Fruit fly (Drosophila melanogaster): ENCODE results near the gene Dus4.

Gene Dus4

DNA sequence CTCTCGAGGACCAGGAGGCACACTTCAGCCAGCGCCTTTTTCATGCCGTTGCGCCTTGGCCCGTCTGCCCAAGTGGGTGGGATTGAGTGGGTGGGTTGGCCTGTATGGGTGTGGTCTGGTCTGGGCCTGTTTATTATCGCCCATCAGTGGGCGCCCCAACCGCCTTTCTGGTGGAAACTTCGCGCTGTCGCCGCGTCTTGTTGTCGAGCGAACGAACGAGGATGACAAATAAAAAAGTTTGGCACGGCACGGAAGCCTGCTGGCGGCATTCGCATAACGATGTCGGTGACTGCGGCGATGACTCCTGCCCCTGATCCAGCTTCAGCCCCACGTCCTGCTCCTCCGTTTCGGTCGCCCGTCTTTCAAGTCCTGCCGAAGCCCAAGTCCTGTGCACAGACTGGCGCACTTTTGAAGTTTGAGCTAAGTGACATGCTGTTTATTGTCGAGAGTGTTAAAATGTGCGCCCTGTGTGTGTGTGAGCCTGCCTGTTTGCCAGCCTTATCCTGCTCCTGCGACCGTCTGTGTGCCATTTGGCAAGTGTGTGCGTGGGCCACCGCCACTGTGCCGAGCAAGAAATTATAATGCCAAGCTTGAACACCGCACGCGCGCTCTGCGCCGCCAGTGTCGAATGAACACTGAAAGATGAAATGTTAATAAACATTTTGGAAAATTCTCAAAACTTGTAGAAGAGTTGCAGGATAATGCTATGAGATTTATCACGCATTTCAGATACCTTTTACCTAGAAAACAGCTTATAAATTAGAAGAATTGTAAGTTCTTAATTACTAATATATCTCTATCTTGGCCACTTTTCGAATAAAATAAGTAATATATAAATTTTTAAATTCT is 48.8 kb upstream of the Dus4 start (continued):
- peak; percentile 60; the same call in 1 of the 3 replicates for TF ChIP-seq CG7357 (GFP tag; IDR thresholded peaks at IDR 0.05)
- peak; percentile 45 for TF ChIP-seq exex (tag; optimal IDR thresholded peaks at IDR 0.05)
- no peak for TF ChIP-seq bbx (GFP tag; IDR thresholded peaks at IDR 0.05; ENCODE audit: partially characterized antibody)
- TF ChIP-seq cwo (GFP tag; optimal IDR thresholded peaks at IDR 0.05), result peak; percentile 69
- no peak for TF ChIP-seq hkb (optimal IDR thresholded peaks at IDR 0.05)
- peak; percentile 73 for TF ChIP-seq hkb (GFP tag; IDR thresholded peaks at IDR 0.05)
- no peak for TF ChIP-seq CG3995 (GFP tag; optimal IDR thresholded peaks at IDR 0.05)
- TF ChIP-seq CG14965 (GFP tag; optimal IDR thresholded peaks at IDR 0.05; ENCODE audit: borderline replicate concordance), result no peak
- TF ChIP-seq vnd (GFP tag; IDR thresholded peaks at IDR 0.05; ENCODE audit: partially characterized antibody), result 0 out of 3 replicates have a peak, but pooled peaks have one; percentile 29
- TF ChIP-seq Ets97D (GFP tag; optimal IDR thresholded peaks at IDR 0.05), result no peak
- TF ChIP-seq CG16863 (GFP tag; optimal IDR thresholded peaks at IDR 0.05), result no peak
- TF ChIP-seq CG4820 (GFP tag; optimal IDR thresholded peaks at IDR 0.05), result peak; percentile 22
- TF ChIP-seq en (GFP tag; optimal IDR thresholded peaks at IDR 0.05), result no peak
- TF ChIP-seq CG13775 (GFP tag; optimal IDR thresholded peaks at IDR 0.05), result peak; percentile 68
- TF ChIP-seq Elba2 (GFP tag; optimal IDR thresholded peaks at IDR 0.05), result no peak
- peak; percentile 68; the same call in 1 of the 3 replicates for TF ChIP-seq CG11695 (GFP tag; IDR thresholded peaks at IDR 0.05)
- TF ChIP-seq scrt (GFP tag; optimal IDR thresholded peaks at IDR 0.05), result peak; percentile 62
- TF ChIP-seq CG18599 (GFP tag; optimal IDR thresholded peaks at IDR 0.05), result peak; percentile 93
- peak; percentile 77 for TF ChIP-seq zf30C (GFP tag; optimal IDR thresholded peaks at IDR 0.05)
- peak; percentile 26; the same call in 1 of the 2 replicates for TF ChIP-seq CG11247 (GFP tag; IDR thresholded peaks at IDR 0.05)
- peak; percentile 57 for TF ChIP-seq Ssrp (tag; optimal IDR thresholded peaks at IDR 0.05)
- TF ChIP-seq Hmx (GFP tag; optimal IDR thresholded peaks at IDR 0.05), result no peak
- TF ChIP-seq CG3726 (GFP tag; IDR thresholded peaks at IDR 0.05), result no peak
- peak; percentile 65 for TF ChIP-seq Xbp1 (GFP tag; optimal IDR thresholded peaks at IDR 0.05)
- TF ChIP-seq caup (GFP tag; optimal IDR thresholded peaks at IDR 0.05; ENCODE audit: severe bottlenecking), result peak; percentile 83
- no peak for TF ChIP-seq bigmax (GFP tag; optimal IDR thresholded peaks at IDR 0.05)
- TF ChIP-seq CG32532 (GFP tag; IDR thresholded peaks at IDR 0.05), result peak; percentile 42; the same call in 1 of the 2 replicates
- TF ChIP-seq Taf1 (GFP tag; IDR thresholded peaks at IDR 0.05), result peak; percentile 54; the same call in 1 of the 2 replicates
- peak; percentile 77 for TF ChIP-seq CG9727 (GFP tag; optimal IDR thresholded peaks at IDR 0.05)
- peak; percentile 73 for TF ChIP-seq CG18262 (tag; optimal IDR thresholded peaks at IDR 0.05)
- TF ChIP-seq BtbVII (GFP tag; optimal IDR thresholded peaks at IDR 0.05), result peak; percentile 86
- TF ChIP-seq Jarid2 (GFP tag; optimal IDR thresholded peaks at IDR 0.05), result peak; percentile 38
- TF ChIP-seq Drgx (GFP tag; IDR thresholded peaks at IDR 0.05), result peak; percentile 9; the same call in 1 of the 2 replicates
- peak; percentile 17 for TF ChIP-seq CG3407 (GFP tag; optimal IDR thresholded peaks at IDR 0.05)
- TF ChIP-seq Nf-YB (GFP tag; optimal IDR thresholded peaks at IDR 0.05), result peak; percentile 55
- TF ChIP-seq ssp (GFP tag; IDR thresholded peaks at IDR 0.05), result 0 out of 2 replicates have a peak, but pooled peaks have one; percentile 11
- TF ChIP-seq Usf (GFP tag; optimal IDR thresholded peaks at IDR 0.05), result peak; percentile 21
- no peak for TF ChIP-seq CG4854 (GFP tag; optimal IDR thresholded peaks at IDR 0.05)
- no peak for TF ChIP-seq MESR4 (GFP tag; optimal IDR thresholded peaks at IDR 0.05)
- peak; percentile 20 for TF ChIP-seq mam (GFP tag; optimal IDR thresholded peaks at IDR 0.05)
- TF ChIP-seq zfh1 (GFP tag; IDR thresholded peaks at IDR 0.05), result peak; percentile 8; the same call in 1 of the 3 replicates
- TF ChIP-seq Hr3 (GFP tag; optimal IDR thresholded peaks at IDR 0.05), result peak; percentile 50
- peak; percentile 31 for TF ChIP-seq Fer2 (tag; optimal IDR thresholded peaks at IDR 0.05)
- TF ChIP-seq Tbp (GFP tag; optimal IDR thresholded peaks at IDR 0.05), result no peak
- peak; percentile 29 to 37 for TF ChIP-seq dpn (GFP tag; optimal IDR thresholded peaks at IDR 0.05)
- peak; percentile 75 for TF ChIP-seq CG12391 (tag; optimal IDR thresholded peaks at IDR 0.05)
- peak; percentile 4 for TF ChIP-seq Myb (GFP tag; optimal IDR thresholded peaks at IDR 0.05)
- no peak for TF ChIP-seq Antp (GFP tag; optimal IDR thresholded peaks at IDR 0.05)

Measured in whole organism, embryonic.